Worm (Caenorhabditis elegans): ENCODE measurements around the gene W06B4.2.

The W06B4.2 gene

ce11 chrII:4453453-4453852 lies 14.5 kb upstream of the W06B4.2 start:
- TF ChIP-seq sptf-1 (tag; optimal IDR thresholded peaks at IDR 0.05), result no peak
- TF ChIP-seq ces-1 (GFP tag; optimal IDR thresholded peaks at IDR 0.05), result peak; percentile 55

- TF ChIP-seq mls-2 (tag; optimal IDR thresholded peaks at IDR 0.05), result no peak
- no peak for TF ChIP-seq ztf-11 (tag; optimal IDR thresholded peaks at IDR 0.05)
- TF ChIP-seq flh-1 (GFP tag; optimal IDR thresholded peaks at IDR 0.05), result no peak
- TF ChIP-seq lin-32 (GFP tag; optimal IDR thresholded peaks at IDR 0.05), result no peak
- no peak for TF ChIP-seq blmp-1 (tag; optimal IDR thresholded peaks at IDR 0.05)
- no peak for TF ChIP-seq mab-5 (tag; optimal IDR thresholded peaks at IDR 0.05)
- no peak for TF ChIP-seq elt-3 (tag; optimal IDR thresholded peaks at IDR 0.05)
- no peak for TF ChIP-seq nhr-237 (tag; optimal IDR thresholded peaks at IDR 0.05)
- no peak for TF ChIP-seq nhr-76 (tag; optimal IDR thresholded peaks at IDR 0.05)
- TF ChIP-seq snpc-4 (tag; optimal IDR thresholded peaks at IDR 0.05), result no peak
- no peak for TF ChIP-seq ceh-43 (GFP tag; optimal IDR thresholded peaks at IDR 0.05)
- TF ChIP-seq ham-2 (GFP tag; optimal IDR thresholded peaks at IDR 0.05), result no peak
- no peak for TF ChIP-seq nhr-28 (tag; optimal IDR thresholded peaks at IDR 0.05)
- TF ChIP-seq bed-3 (GFP tag; optimal IDR thresholded peaks at IDR 0.05), result no peak
Measured at ce11 chrII:4454823-4455222, 13.1 kb upstream of the W06B4.2 start.

DNA sequence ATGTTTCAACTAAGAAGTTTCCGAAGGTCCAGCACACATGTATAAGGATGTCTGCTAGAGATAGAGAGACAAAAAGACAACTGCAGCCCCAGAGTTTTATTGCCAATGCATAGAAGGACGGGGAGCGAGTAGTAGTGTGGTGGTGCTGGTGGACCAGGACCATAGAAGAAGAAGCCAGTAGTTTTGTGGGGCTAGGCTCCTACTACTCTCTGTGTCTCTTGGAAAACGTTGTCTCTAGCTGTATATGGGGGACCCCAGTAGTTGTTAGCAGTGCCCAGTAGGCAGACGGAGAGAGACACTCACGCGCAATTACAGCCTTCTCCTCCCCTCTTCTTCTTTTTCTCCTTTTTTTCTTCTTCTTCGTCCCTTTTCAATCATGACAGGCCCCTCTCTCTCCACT lies 11.9 kb upstream of the W06B4.2 start:
- TF ChIP-seq unc-120 (tag; optimal IDR thresholded peaks at IDR 0.05; ENCODE audit: poor library complexity, severe bottlenecking) (no peak), lin-13 (tag; optimal IDR thresholded peaks at IDR 0.05) (no peak), ceh-39 (tag; optimal IDR thresholded peaks at IDR 0.05) (no peak), unc-39 (tag; optimal IDR thresholded peaks at IDR 0.05) (no peak), blmp-1 (tag; optimal IDR thresholded peaks at IDR 0.05) (no peak), nhr-12 (tag; optimal IDR thresholded peaks at IDR 0.05) (no peak), ces-1 (GFP tag; optimal IDR thresholded peaks at IDR 0.05) (peak; percentile 45)

ce11 chrII:4460297-4460696 lies 7.7 kb upstream of the W06B4.2 start:
- TF ChIP-seq elt-3 (tag; optimal IDR thresholded peaks at IDR 0.05) (no peak), nhr-237 (tag; optimal IDR thresholded peaks at IDR 0.05) (no peak), pha-4 (tag; optimal IDR thresholded peaks at IDR 0.05) (no peak), unc-39 (tag; optimal IDR thresholded peaks at IDR 0.05) (no peak), hlh-1 (tag; optimal IDR thresholded peaks at IDR 0.05) (no peak), ceh-43 (GFP tag; optimal IDR thresholded peaks at IDR 0.05) (no peak), snpc-4 (tag; optimal IDR thresholded peaks at IDR 0.05) (no peak), mls-2 (tag; optimal IDR thresholded peaks at IDR 0.05) (no peak), drap-1 (GFP tag; optimal IDR thresholded peaks at IDR 0.05) (no peak)

DNA sequence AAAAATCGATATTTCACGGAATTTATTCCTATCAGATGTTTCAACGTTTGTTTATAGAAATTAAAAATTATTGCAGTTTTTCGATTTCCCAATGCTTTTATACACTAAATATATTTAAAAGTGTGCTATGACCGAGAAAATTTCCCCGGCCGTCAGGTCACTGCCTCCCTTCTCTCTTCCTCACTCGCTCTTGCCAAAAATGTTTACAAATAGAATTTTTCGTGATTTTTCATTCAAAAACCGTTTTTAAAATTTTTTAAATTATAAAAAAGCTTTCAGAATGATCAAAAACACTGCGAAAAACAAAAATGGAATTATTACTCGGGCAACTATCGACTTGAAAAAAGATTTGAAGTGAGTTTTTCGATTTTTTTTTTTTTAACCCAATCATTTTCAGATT lies 7.1 kb upstream of the W06B4.2 start, which contains the start of the genes T12C9.7 and vps-18:
T12C9.7 (minus strand) TSS at position 101 of the 400 bp plus-strand sequence.
vps-18 (plus strand) TSS at position 280 of the 400 bp plus-strand sequence.
- TF ChIP-seq mep-1 (tag; optimal IDR thresholded peaks at IDR 0.05), result no peak
- no peak for TF ChIP-seq mab-5 (tag; optimal IDR thresholded peaks at IDR 0.05)
- TF ChIP-seq mls-2 (tag; optimal IDR thresholded peaks at IDR 0.05), result no peak
- no peak for TF ChIP-seq nhr-28 (tag; optimal IDR thresholded peaks at IDR 0.05)
- TF ChIP-seq ztf-11 (tag; optimal IDR thresholded peaks at IDR 0.05), result no peak
- no peak for TF ChIP-seq pha-4 (tag; optimal IDR thresholded peaks at IDR 0.05)
- TF ChIP-seq ceh-39 (tag; optimal IDR thresholded peaks at IDR 0.05), result no peak
- TF ChIP-seq nhr-76 (tag; optimal IDR thresholded peaks at IDR 0.05), result no peak
- TF ChIP-seq ces-1 (GFP tag; optimal IDR thresholded peaks at IDR 0.05), result no peak
- no peak for TF ChIP-seq ham-2 (GFP tag; optimal IDR thresholded peaks at IDR 0.05)
- TF ChIP-seq snpc-4 (tag; optimal IDR thresholded peaks at IDR 0.05), result no peak
- no peak for TF ChIP-seq sem-2 (GFP tag; optimal IDR thresholded peaks at IDR 0.05)
- no peak for TF ChIP-seq elt-1 (tag; optimal IDR thresholded peaks at IDR 0.05; ENCODE audit: borderline replicate concordance, insufficient read depth)
- no peak for TF ChIP-seq unc-39 (tag; optimal IDR thresholded peaks at IDR 0.05)
- TF ChIP-seq nhr-12 (tag; optimal IDR thresholded peaks at IDR 0.05), result no peak
- TF ChIP-seq zip-8 (tag; optimal IDR thresholded peaks at IDR 0.05), result no peak

DNA sequence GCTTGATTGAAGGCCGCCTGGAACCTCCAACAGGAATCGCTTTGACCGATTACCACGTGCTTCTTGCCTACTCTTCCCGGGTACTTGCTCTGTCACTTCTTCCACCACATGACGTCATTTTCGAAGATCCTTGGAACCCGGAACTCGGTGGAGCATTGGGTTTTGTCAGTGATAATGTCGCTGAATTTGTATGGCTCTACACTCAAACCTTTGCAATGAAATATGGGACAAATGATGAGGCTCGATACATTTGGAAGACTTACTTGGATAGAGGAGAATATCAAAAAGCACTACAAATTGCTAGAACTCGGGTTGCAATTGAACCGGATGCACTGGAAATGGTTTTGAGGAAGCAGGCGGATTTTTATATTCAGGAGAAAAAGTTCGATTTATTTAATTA lies 5.1 kb upstream of the W06B4.2 start:
- TF ChIP-seq ham-2 (GFP tag; optimal IDR thresholded peaks at IDR 0.05) (no peak), hlh-1 (tag; optimal IDR thresholded peaks at IDR 0.05) (no peak), cnd-1 (tag; optimal IDR thresholded peaks at IDR 0.05) (no peak), sptf-1 (tag; optimal IDR thresholded peaks at IDR 0.05) (no peak), unc-62 (GFP tag; optimal IDR thresholded peaks at IDR 0.05) (no peak)
